Worm (Caenorhabditis elegans): ENCODE results near the gene cor-1.

ce11 chrIII:10240073-10240472 lies 8.8 kb upstream of the cor-1 start:
- no peak for TF ChIP-seq pha-4 (tag; optimal IDR thresholded peaks at IDR 0.05)
- TF ChIP-seq mep-1 (tag; optimal IDR thresholded peaks at IDR 0.05) = no peak
- no peak for TF ChIP-seq nhr-237 (tag; optimal IDR thresholded peaks at IDR 0.05)
- TF ChIP-seq nhr-12 (tag; optimal IDR thresholded peaks at IDR 0.05) = no peak

Measured in whole organism, mixed stage, embryonic.